Worm (Caenorhabditis elegans): ENCODE measurements around the gene ndub-5.

ndub-5 gene

ce11 chrII:5701485-5701884, 10.3 kb upstream of the ndub-5 start (continued):
- TF ChIP-seq mcd-1 (GFP tag; IDR thresholded peaks at IDR 0.05) (peak; percentile 77), madf-8 (GFP tag; conservative IDR thresholded peaks at IDR 0.05) (peak; percentile 34; the same call in 1 of the 2 replicates), ekl-4 (GFP tag; IDR thresholded peaks at IDR 0.05) (peak; percentile 47; the same call in 1 of the 2 replicates), rec-8 (tag; optimal IDR thresholded peaks at IDR 0.05) (peak in 1 of 2 experiments; percentile 3), ztf-26 (tag; optimal IDR thresholded peaks at IDR 0.05) (no peak), him-1 (tag; optimal IDR thresholded peaks at IDR 0.05) (peak; percentile 88), hmg-1.2 (GFP tag; IDR thresholded peaks at IDR 0.05) (peak; percentile 87), hlh-26 (GFP tag; conservative IDR thresholded peaks at IDR 0.05) (no peak), repo-1 (tag; optimal IDR thresholded peaks at IDR 0.05) (peak; percentile 71), snpc-1.1 (tag; optimal IDR thresholded peaks at IDR 0.05; ENCODE audit: insufficient read depth) (peak; percentile 98), lsl-1 (GFP tag; optimal IDR thresholded peaks at IDR 0.05) (peak; percentile 59), snpc-3.4 (tag; optimal IDR thresholded peaks at IDR 0.05) (peak; percentile 92), D2030.7 (GFP tag; IDR thresholded peaks at IDR 0.05) (peak; percentile 81), nhr-80 (tag; optimal IDR thresholded peaks at IDR 0.05) (peak; percentile 3), pbrm-1 (GFP tag; IDR thresholded peaks at IDR 0.05) (peak; percentile 96)

DNA sequence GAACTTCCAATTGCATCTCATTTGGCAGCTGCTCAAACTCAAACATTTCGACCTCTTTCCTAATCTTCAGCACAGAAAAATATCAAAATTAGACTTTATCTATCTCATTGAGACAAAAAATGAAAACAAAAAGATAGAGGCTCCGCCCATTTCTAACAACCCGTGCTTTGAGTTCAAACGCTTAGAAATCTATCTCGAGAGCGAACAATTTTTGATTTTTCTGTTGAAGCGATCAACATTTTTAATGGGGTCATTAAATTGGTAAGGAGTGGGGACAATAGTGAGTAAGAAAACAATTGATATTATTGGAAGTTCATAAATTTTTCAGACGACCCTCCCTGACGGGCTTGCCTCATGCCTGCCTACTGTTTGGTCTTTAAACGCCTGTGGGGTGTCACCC, 7.7 kb upstream of the ndub-5 start, which contains the start of the genes C25H3.10 and C25H3.1:
Gene C25H3.10, minus strand, starts transcription at position 101 of the 400 bp plus-strand sequence.
Gene C25H3.1, plus strand, starts transcription at position 203 of the 400 bp plus-strand sequence.
- TF ChIP-seq hlh-12 (tag; optimal IDR thresholded peaks at IDR 0.05): no peak

- TF ChIP-seq nhr-80 (tag; optimal IDR thresholded peaks at IDR 0.05) (peak; percentile 58), atf-7 (tag; optimal IDR thresholded peaks at IDR 0.05) (peak; percentile 41), Y53G8AR.9 (GFP tag; conservative IDR thresholded peaks at IDR 0.05) (no peak), aptf-2 (GFP tag; conservative IDR thresholded peaks at IDR 0.05) (no peak), rpc-1 (optimal IDR thresholded peaks at IDR 0.05) (no peak), rpc-1 (tag; optimal IDR thresholded peaks at IDR 0.05) (no peak), repo-1 (tag; optimal IDR thresholded peaks at IDR 0.05) (no peak), attf-5 (GFP tag; optimal IDR thresholded peaks at IDR 0.05) (peak; percentile 37), snpc-4 (GFP tag; optimal IDR thresholded peaks at IDR 0.05) (no peak), snpc-4 (tag; optimal IDR thresholded peaks at IDR 0.05) (peak in 2 of 4 experiments; percentile 21 to 64), lsl-1 (GFP tag; optimal IDR thresholded peaks at IDR 0.05) (no peak), chd-7 (tag; optimal IDR thresholded peaks at IDR 0.05) (peak; percentile 33), lin-26 (GFP tag; IDR thresholded peaks at IDR 0.05) (peak; percentile 51; the same call in 1 of the 2 replicates), B0336.3 (GFP tag; IDR thresholded peaks at IDR 0.05) (0 out of 2 replicates have a peak, but pooled peaks have one; percentile 20), tlf-1 (GFP tag; optimal IDR thresholded peaks at IDR 0.05) (peak; percentile 25), tbp1 (GFP tag; optimal IDR thresholded peaks at IDR 0.05) (peak; percentile 29), ama-1 (optimal IDR thresholded peaks at IDR 0.05) (no peak), ama-1 (GFP tag; optimal IDR thresholded peaks at IDR 0.05) (no peak), cebp-1 (GFP tag; IDR thresholded peaks at IDR 0.05) (no peak), cebp-1 (tag; optimal IDR thresholded peaks at IDR 0.05) (peak; percentile 52), snpc-1.3 (tag; optimal IDR thresholded peaks at IDR 0.05; ENCODE audit: insufficient read depth) (no peak), ztf-26 (tag; optimal IDR thresholded peaks at IDR 0.05) (peak; percentile 11), mes-4 (tag; optimal IDR thresholded peaks at IDR 0.05) (no peak), B0035.1 (tag; optimal IDR thresholded peaks at IDR 0.05) (no peak)
These were observed 7.1 kb upstream of the ndub-5 start for ce11 chrII:5698254-5698653.

Measured in whole organism, young adult.